Worm (Caenorhabditis elegans) whole organism, late embryonic: ENCODE results near the gene rgef-1.

Source experiments
- C08G9.2 ChIP-seq: sonication (generic microtip); optimal IDR thresholded peaks from 2 replicates; lab custom pipeline; 2016; ENCODE audit warnings: mild to moderate bottlenecking, missing genetic modification characterization, moderate library complexity, missing compliant biosample characterization
- K09A11.1 ChIP-seq: sonication (generic microtip); optimal IDR thresholded peaks from 2 replicates; lab custom pipeline; 2017; ENCODE audit warnings: antibody characterized with exemption, mild to moderate bottlenecking, missing genetic modification characterization, missing compliant biosample characterization; ENCODE audit not compliant: insufficient read depth
- T23F11.4 ChIP-seq: fragments of 200-800 bp; sonication (Bioruptor generic); optimal IDR thresholded peaks from 2 replicates; lab custom pipeline; 2018; ENCODE audit warnings: mild to moderate bottlenecking, missing genetic modification characterization, missing compliant biosample characterization
- ceh-2 ChIP-seq: sonication (generic microtip); optimal IDR thresholded peaks from 2 replicates; lab custom pipeline; 2016; ENCODE audit warnings: missing genotype, missing genetic modification characterization, missing compliant biosample characterization
- ceh-30 ChIP-seq: fragments of 150-350 bp; optimal IDR thresholded peaks from 2 replicates; lab custom pipeline; 2014; ENCODE audit warnings: missing biosample characterization, missing genetic modification characterization
- ceh-31 ChIP-seq: sonication (generic microtip); optimal IDR thresholded peaks from 2 replicates; lab custom pipeline; 2016; ENCODE audit warnings: missing genetic modification characterization, missing compliant biosample characterization
- ceh-9 ChIP-seq: sonication (generic microtip); optimal IDR thresholded peaks from 2 replicates; lab custom pipeline; 2016; ENCODE audit warnings: mild to moderate bottlenecking, missing genetic modification characterization, inconsistent platforms, missing compliant biosample characterization
- che-1 ChIP-seq: sonication (generic microtip); optimal IDR thresholded peaks from 2 replicates; lab custom pipeline; 2016; ENCODE audit warnings: mild to moderate bottlenecking, missing genetic modification characterization, missing compliant biosample characterization
- ets-4 ChIP-seq: sonication (generic microtip); optimal IDR thresholded peaks from 2 replicates; lab custom pipeline; 2016; ENCODE audit warnings: missing genetic modification characterization, missing compliant biosample characterization
- eyg-1 ChIP-seq: sonication (generic microtip); optimal IDR thresholded peaks from 2 replicates; lab custom pipeline; 2016; ENCODE audit warnings: missing genotype, missing genetic modification characterization, missing compliant biosample characterization
- gmeb-2 ChIP-seq: sonication (generic microtip); optimal IDR thresholded peaks from 2 replicates; lab custom pipeline; 2016; ENCODE audit warnings: missing genetic modification characterization, inconsistent platforms, missing compliant biosample characterization
- hlh-13 ChIP-seq: fragments of 200-800 bp; sonication (Bioruptor generic); optimal IDR thresholded peaks from 2 replicates; lab custom pipeline; 2018; ENCODE audit warnings: mild to moderate bottlenecking, missing genetic modification characterization, missing compliant biosample characterization
- hlh-6 ChIP-seq: sonication (generic microtip); optimal IDR thresholded peaks from 2 replicates; lab custom pipeline; 2016; ENCODE audit warnings: missing genotype, missing genetic modification characterization, missing compliant biosample characterization
- hlh-8 ChIP-seq: sonication (generic microtip); optimal IDR thresholded peaks from 2 replicates; lab custom pipeline; 2016; ENCODE audit warnings: missing genotype, missing genetic modification characterization, missing compliant biosample characterization
- lim-6 ChIP-seq: sonication (generic microtip); optimal IDR thresholded peaks from 2 replicates; lab custom pipeline; 2016; ENCODE audit warnings: missing genetic modification characterization, missing compliant biosample characterization
- lin-11 ChIP-seq: fragments of 200-800 bp; sonication (Bioruptor generic); optimal IDR thresholded peaks from 2 replicates; lab custom pipeline; 2018; ENCODE audit warnings: mild to moderate bottlenecking, missing genetic modification characterization, missing compliant biosample characterization
- mec-3 ChIP-seq: sonication (generic microtip); optimal IDR thresholded peaks from 2 replicates; lab custom pipeline; 2016; ENCODE audit warnings: borderline replicate concordance, missing genetic modification characterization, missing compliant biosample characterization
- nhr-11 ChIP-seq: fragments of 150-350 bp; optimal IDR thresholded peaks from 2 replicates; lab custom pipeline; 2014; ENCODE audit warnings: missing biosample characterization, missing genetic modification characterization
- nhr-232 ChIP-seq: sonication (generic microtip); optimal IDR thresholded peaks from 2 replicates; lab custom pipeline; 2016; ENCODE audit warnings: missing genetic modification characterization, missing compliant biosample characterization
- pat-9 ChIP-seq: fragments of 200-800 bp; sonication (Bioruptor generic); optimal IDR thresholded peaks from 2 replicates; lab custom pipeline; 2018; ENCODE audit warnings: mild to moderate bottlenecking, missing genetic modification characterization, moderate library complexity, missing compliant biosample characterization
- pax-1 ChIP-seq: fragments of 150-350 bp; optimal IDR thresholded peaks from 2 replicates; lab custom pipeline; 2014; ENCODE audit warnings: missing biosample characterization, missing genetic modification characterization
- pha-4 ChIP-seq: fragments of 150-350 bp; optimal IDR thresholded peaks from 2 replicates; lab custom pipeline; 2018; ENCODE audit warnings: missing biosample characterization, missing genetic modification reagents, missing genetic modification characterization
- pqm-1 ChIP-seq: sonication (generic microtip); optimal IDR thresholded peaks from 2 replicates; lab custom pipeline; 2016; ENCODE audit warnings: missing genetic modification characterization, missing compliant biosample characterization
- pros-1 ChIP-seq: fragments of 150-350 bp; optimal IDR thresholded peaks from 2 replicates; lab custom pipeline; 2014; ENCODE audit warnings: missing biosample characterization, missing genetic modification reagents, missing genetic modification characterization
- ref-2 ChIP-seq: sonication (generic microtip); optimal IDR thresholded peaks from 2 replicates; lab custom pipeline; 2016; ENCODE audit warnings: missing genetic modification characterization, missing compliant biosample characterization
- rnt-1 ChIP-seq: sonication (generic microtip); optimal IDR thresholded peaks from 2 replicates; lab custom pipeline; 2016; ENCODE audit warnings: missing genetic modification characterization, missing compliant biosample characterization
- sox-2 ChIP-seq: fragments of 200-800 bp; sonication (Bioruptor generic); IDR thresholded peaks from 2 replicates; pipeline ENCODE4 v1.3.6; 2022; ENCODE audit warnings: missing genetic modification reagents, missing genetic modification characterization, missing compliant biosample characterization
- syd-9 ChIP-seq: sonication (generic microtip); optimal IDR thresholded peaks from 2 replicates; lab custom pipeline; 2016; ENCODE audit warnings: mild to moderate bottlenecking, missing genetic modification characterization, moderate library complexity, missing compliant biosample characterization
- tbx-2 ChIP-seq: sonication (generic microtip); optimal IDR thresholded peaks from 2 replicates; lab custom pipeline; 2016; ENCODE audit warnings: missing genetic modification characterization, missing compliant biosample characterization
- tbx-7 ChIP-seq: sonication (generic microtip); optimal IDR thresholded peaks from 2 replicates; lab custom pipeline; 2016; ENCODE audit warnings: missing genotype, missing genetic modification characterization, missing compliant biosample characterization
- unc-3 ChIP-seq, 2 experiments: fragments of 200-800 bp in 1 of 2; sonication (Bioruptor generic) in 1 of 2; sonication (generic microtip) in 1 of 2; conservative IDR thresholded peaks in 1 of 2; optimal IDR thresholded peaks in 1 of 2; 2 replicates each; pipeline versions ENCODE4 v1.3.6 to Lab custom; 2016 to 2022; ENCODE audit warnings: missing compliant biosample characterization in 2 of 2, missing genetic modification characterization in 2 of 2, missing genetic modification reagents in 1 of 2
- unc-42 ChIP-seq: sonication (generic microtip); optimal IDR thresholded peaks from 2 replicates; lab custom pipeline; 2016; ENCODE audit warnings: missing genotype, missing genetic modification characterization, missing compliant biosample characterization
- unc-55 ChIP-seq: sonication (generic microtip); optimal IDR thresholded peaks from 2 replicates; lab custom pipeline; 2017; ENCODE audit warnings: missing biosample characterization, missing genetic modification reagents, missing genetic modification characterization
- unc-86 ChIP-seq: sonication (generic microtip); optimal IDR thresholded peaks from 2 replicates; lab custom pipeline; 2016; ENCODE audit warnings: missing genetic modification characterization, missing compliant biosample characterization
- zip-5 ChIP-seq: sonication (generic microtip); optimal IDR thresholded peaks from 2 replicates; lab custom pipeline; 2016; ENCODE audit warnings: missing genetic modification characterization, missing compliant biosample characterization

Gene rgef-1

DNA sequence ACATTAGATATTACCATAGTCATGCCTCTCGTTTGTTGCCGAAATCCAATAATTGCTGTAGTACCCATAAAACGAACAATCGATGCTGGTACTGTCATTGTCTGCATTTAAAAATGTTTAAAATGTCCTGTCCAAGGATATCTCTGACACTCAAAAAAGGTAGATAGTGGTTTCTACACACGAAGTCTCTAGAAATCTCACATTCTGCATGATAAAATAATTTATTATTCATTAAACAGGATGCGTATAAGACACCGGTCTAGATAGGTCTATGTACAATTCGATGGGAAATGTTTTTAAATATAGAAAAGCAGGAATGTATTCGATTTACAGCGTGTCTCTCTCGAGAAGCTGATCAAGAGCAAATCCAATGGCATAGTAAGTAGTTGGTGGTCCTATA, 21.8 kb downstream of the rgef-1 start, which contains the start of gene C50F4.12:
TSS of gene C50F4.12 (minus strand) at position 101 of the 400 bp plus-strand sequence.
- TF ChIP-seq eyg-1 (tag; lab: Kevin White, UChicago) = no peak
- TF ChIP-seq syd-9 (tag; lab: Kevin White, UChicago) = no peak
- no peak for TF ChIP-seq mec-3 (tag; lab: Kevin White, UChicago)
- TF ChIP-seq unc-3 (GFP tag; conservative IDR thresholded peaks at IDR 0.05; lab: Robert Waterston, UW) = no peak
- TF ChIP-seq unc-3 (tag; optimal IDR thresholded peaks at IDR 0.05; lab: Kevin White, UChicago) = no peak
- no peak for TF ChIP-seq rnt-1
- no peak for TF ChIP-seq T23F11.4 (GFP tag; lab: Kevin White, UChicago)
- TF ChIP-seq pat-9 (tag; lab: Kevin White, UChicago) = no peak
- no peak for TF ChIP-seq pax-1 (tag; lab: Kevin White, UChicago)
- no peak for TF ChIP-seq pqm-1 (tag; lab: Kevin White, UChicago)
- TF ChIP-seq ets-4 (tag; lab: Kevin White, UChicago) = no peak
- no peak for TF ChIP-seq gmeb-2
- no peak for TF ChIP-seq pros-1
- TF ChIP-seq zip-5 (tag; lab: Kevin White, UChicago) = no peak

ce11 chrV:9536505-9536904, 25.0 kb downstream of the rgef-1 start, which contains the start of gene C50F4.4:
Gene C50F4.4 (plus strand): TSS chrV:9536771.
- no peak for TF ChIP-seq syd-9 (tag; lab: Kevin White, UChicago)
- peak; percentile 47 for TF ChIP-seq ets-4 (tag; lab: Kevin White, UChicago)
- TF ChIP-seq mec-3 (tag; lab: Kevin White, UChicago) = no peak
- no peak for TF ChIP-seq lim-6 (tag; lab: Kevin White, UChicago)
- no peak for TF ChIP-seq ref-2 (tag; lab: Kevin White, UChicago)
- TF ChIP-seq unc-55 (GFP tag; lab: Kevin White, UChicago) = no peak
- no peak for TF ChIP-seq sox-2 (GFP tag; lab: Robert Waterston, UW)
- no peak for TF ChIP-seq pha-4 (tag; lab: Kevin White, UChicago)
- TF ChIP-seq K09A11.1 (tag; lab: Kevin White, UChicago) = no peak
- TF ChIP-seq eyg-1 (tag; lab: Kevin White, UChicago) = no peak
- peak; percentile 23 for TF ChIP-seq tbx-7 (tag; lab: Kevin White, UChicago)
- TF ChIP-seq unc-3 (GFP tag; conservative IDR thresholded peaks at IDR 0.05; lab: Robert Waterston, UW) = no peak
- TF ChIP-seq unc-3 (tag; optimal IDR thresholded peaks at IDR 0.05; lab: Kevin White, UChicago) = no peak
- TF ChIP-seq unc-86 (tag; lab: Kevin White, UChicago) = no peak
- TF ChIP-seq ceh-31 (tag; lab: Kevin White, UChicago) = peak; percentile 56
- no peak for TF ChIP-seq unc-42 (tag; lab: Kevin White, UChicago)
- TF ChIP-seq hlh-13 (GFP tag; lab: Kevin White, UChicago) = no peak
- no peak for TF ChIP-seq T23F11.4 (GFP tag; lab: Kevin White, UChicago)
- no peak for TF ChIP-seq nhr-232 (tag; lab: Kevin White, UChicago)
- TF ChIP-seq tbx-2 (tag; lab: Kevin White, UChicago) = peak; percentile 51
- TF ChIP-seq ceh-2 (tag; lab: Kevin White, UChicago) = peak; percentile 46
- no peak for TF ChIP-seq hlh-6 (tag; lab: Kevin White, UChicago)
- TF ChIP-seq che-1 (tag; lab: Kevin White, UChicago) = no peak
- TF ChIP-seq hlh-8 (tag; lab: Kevin White, UChicago) = peak; percentile 22
- TF ChIP-seq C08G9.2 (tag; lab: Kevin White, UChicago) = peak; percentile 73
- TF ChIP-seq lin-11 = no peak
- no peak for TF ChIP-seq ceh-30 (tag; lab: Kevin White, UChicago)
- no peak for TF ChIP-seq ceh-9 (tag; lab: Kevin White, UChicago)
- TF ChIP-seq, all 69 proteins: peak for 7

DNA sequence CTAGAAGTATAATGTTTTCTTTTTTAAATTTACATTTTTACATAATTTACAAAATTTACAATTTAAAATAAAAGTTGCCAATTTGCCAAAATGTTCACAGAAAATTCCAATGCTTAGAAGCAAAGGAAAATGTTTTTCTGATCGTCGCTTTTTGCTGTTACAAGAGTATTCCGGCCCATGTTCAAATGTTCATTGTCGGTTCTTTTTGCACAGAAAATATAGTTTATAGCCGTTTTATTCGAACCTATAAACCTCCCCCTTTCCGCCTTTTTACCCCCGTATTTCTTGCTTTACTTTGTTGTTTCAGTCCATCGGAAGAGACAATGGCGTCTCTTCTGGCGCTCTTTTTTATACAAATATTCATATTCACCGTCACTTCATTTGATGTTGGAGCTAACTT, 26.9 kb downstream of the rgef-1 start, which contains the start of gene tag-329:
TSS of gene tag-329 (plus strand) at position 301 of the 400 bp plus-strand sequence.
- no peak for TF ChIP-seq unc-3 (GFP tag; conservative IDR thresholded peaks at IDR 0.05; lab: Robert Waterston, UW)
- TF ChIP-seq unc-3 (tag; optimal IDR thresholded peaks at IDR 0.05; lab: Kevin White, UChicago) = no peak
- TF ChIP-seq ceh-31 (tag; lab: Kevin White, UChicago) = no peak
- TF ChIP-seq C08G9.2 (tag; lab: Kevin White, UChicago) = no peak
- TF ChIP-seq pax-1 (tag; lab: Kevin White, UChicago) = no peak
- TF ChIP-seq nhr-11 (tag; lab: Kevin White, UChicago) = no peak
